Worm (Caenorhabditis elegans): ENCODE results near the gene try-8.

Gene try-8

ce11 chrV:7432441-7433146 lies 21.5 kb downstream of the try-8 start (continued):
- peak; percentile 59 for TF ChIP-seq C06A6.2 (GFP tag; conservative IDR thresholded peaks at IDR 0.05)
- TF ChIP-seq pbrm-1 (GFP tag; IDR thresholded peaks at IDR 0.05) = peak; percentile 64; the same call in 1 of the 2 replicates
- TF ChIP-seq ekl-4 (GFP tag; IDR thresholded peaks at IDR 0.05) = 0 out of 2 replicates have a peak, but pooled peaks have one; percentile 8
- peak; percentile 63; the same call in 1 of the 2 replicates for TF ChIP-seq Y95B8A.8 (GFP tag; IDR thresholded peaks at IDR 0.05)
- TF ChIP-seq efl-1 (GFP tag; optimal IDR thresholded peaks at IDR 0.05) = no peak
- TF ChIP-seq unc-130 (GFP tag; optimal IDR thresholded peaks at IDR 0.05) = no peak
- TF ChIP-seq rec-8 (tag; optimal IDR thresholded peaks at IDR 0.05) = no peak
- TF ChIP-seq C17E4.6 (GFP tag; IDR thresholded peaks at IDR 0.05) = no peak
- no peak for TF ChIP-seq sdz-38 (tag; optimal IDR thresholded peaks at IDR 0.05)
- no peak for TF ChIP-seq lin-40 (tag; optimal IDR thresholded peaks at IDR 0.05)
- peak; percentile 56 for TF ChIP-seq Y56A3A.18 (GFP tag; IDR thresholded peaks at IDR 0.05)
- peak; percentile 17 for TF ChIP-seq ZK185.1 (tag; optimal IDR thresholded peaks at IDR 0.05; ENCODE audit: poor library complexity, severe bottlenecking)
- no peak for TF ChIP-seq gei-17 (GFP tag; optimal IDR thresholded peaks at IDR 0.05)
- TF ChIP-seq nhr-120 (GFP tag; IDR thresholded peaks at IDR 0.05) = no peak
- TF ChIP-seq let-607 (tag; optimal IDR thresholded peaks at IDR 0.05) = peak in 1 of 2 experiments; percentile 42
- TF ChIP-seq snpc-1.1 (tag; optimal IDR thresholded peaks at IDR 0.05; ENCODE audit: insufficient read depth) = no peak
- peak; percentile 21 for TF ChIP-seq B0035.1 (tag; optimal IDR thresholded peaks at IDR 0.05)
- TF ChIP-seq snpc-1.3 (tag; optimal IDR thresholded peaks at IDR 0.05; ENCODE audit: insufficient read depth) = no peak
- TF ChIP-seq ets-4 (GFP tag; optimal IDR thresholded peaks at IDR 0.05) = peak; percentile 63
- no peak for TF ChIP-seq F55B11.4 (tag; optimal IDR thresholded peaks at IDR 0.05; ENCODE audit: borderline replicate concordance, insufficient read depth)
- TF ChIP-seq egl-18 (GFP tag; IDR thresholded peaks at IDR 0.05) = no peak
- TF ChIP-seq B0019.2 (GFP tag; conservative IDR thresholded peaks at IDR 0.05) = no peak
- peak; percentile 65 for TF ChIP-seq dox-1 (GFP tag; IDR thresholded peaks at IDR 0.05)
- 0 out of 2 replicates have a peak, but pooled peaks have one; percentile 2 for TF ChIP-seq madf-3 (GFP tag; IDR thresholded peaks at IDR 0.05)
- peak; percentile 96 for TF ChIP-seq F52B5.7 (tag; optimal IDR thresholded peaks at IDR 0.05)
- TF ChIP-seq T07F8.4 (tag; optimal IDR thresholded peaks at IDR 0.05) = no peak
- no peak for TF ChIP-seq ceh-100 (GFP tag; IDR thresholded peaks at IDR 0.05)
- TF ChIP-seq lsl-1 (GFP tag; optimal IDR thresholded peaks at IDR 0.05) = no peak
- TF ChIP-seq cebp-2 (GFP tag; IDR thresholded peaks at IDR 0.05) = no peak
- TF ChIP-seq dpff-1 (tag; optimal IDR thresholded peaks at IDR 0.05) = no peak
- TF ChIP-seq bed-1 (GFP tag; IDR thresholded peaks at IDR 0.05) = no peak
- peak; percentile 83 for TF ChIP-seq pha-4 (tag; optimal IDR thresholded peaks at IDR 0.05)
- TF ChIP-seq cebp-1 (GFP tag; IDR thresholded peaks at IDR 0.05) = no peak; the same call in 1 of the 2 replicates
- TF ChIP-seq cebp-1 (tag; optimal IDR thresholded peaks at IDR 0.05) = peak; percentile 70
- TF ChIP-seq ceh-91 (GFP tag; IDR thresholded peaks at IDR 0.05) = no peak

DNA sequence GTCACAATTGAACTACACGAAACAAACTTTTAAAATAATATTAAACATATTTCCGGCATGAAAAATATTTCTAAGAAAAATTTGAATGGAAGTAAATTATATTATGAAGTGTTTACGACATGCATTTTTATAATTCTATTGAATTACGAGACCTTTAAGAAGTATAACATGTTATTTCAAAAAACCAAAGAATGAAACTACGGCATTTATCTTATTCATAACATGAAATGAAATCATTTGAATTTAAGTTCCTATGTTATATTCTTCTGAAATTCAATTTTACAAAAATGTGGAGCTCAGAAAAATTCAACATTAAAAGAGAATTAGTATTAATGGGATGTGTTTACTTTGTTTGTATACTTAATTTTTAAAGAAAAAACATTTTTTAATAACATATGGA lies 23.1 kb downstream of the try-8 start, which contains the start of gene srw-71:
Gene srw-71, minus strand, starts transcription at position 101 of the 400 bp plus-strand sequence.
- TF ChIP-seq dpff-1 (tag; optimal IDR thresholded peaks at IDR 0.05) (no peak), ztf-3 (GFP tag; optimal IDR thresholded peaks at IDR 0.05) (no peak), B0035.1 (tag; optimal IDR thresholded peaks at IDR 0.05) (no peak), aptf-2 (GFP tag; conservative IDR thresholded peaks at IDR 0.05) (no peak), athp-1 (tag; optimal IDR thresholded peaks at IDR 0.05) (no peak), snpc-4 (GFP tag; optimal IDR thresholded peaks at IDR 0.05) (no peak), snpc-4 (tag; optimal IDR thresholded peaks at IDR 0.05) (no peak), F33H1.4 (GFP tag; IDR thresholded peaks at IDR 0.05) (no peak), dox-1 (GFP tag; IDR thresholded peaks at IDR 0.05) (no peak), snpc-1.3 (tag; optimal IDR thresholded peaks at IDR 0.05; ENCODE audit: insufficient read depth) (no peak)
